Worm (Caenorhabditis elegans) whole organism, young adult: ENCODE data around the gene taf-2.
A peak's percentile ranks its signal among the peaks of the same experiment; 100 is the strongest.

Experiments used
- B0336.3 ChIP-seq: fragments of 200-800 bp; sonication (Bioruptor generic); IDR thresholded peaks from 2 replicates; pipeline ENCODE4 v1.3.6; 2022; ENCODE audit warnings: missing genetic modification characterization, missing compliant biosample characterization
- F23B12.7 ChIP-seq: sonication (generic microtip); optimal IDR thresholded peaks from 2 replicates; lab custom pipeline; 2017; ENCODE audit warnings: missing genetic modification characterization, mild to moderate bottlenecking, missing compliant biosample characterization, antibody characterized with exemption, moderate library complexity; ENCODE audit not compliant: insufficient read depth
- F33H1.4 ChIP-seq: fragments of 200-800 bp; sonication (Bioruptor generic); IDR thresholded peaks from 2 replicates; pipeline ENCODE4 v1.3.6; 2022; ENCODE audit warnings: missing genetic modification reagents, missing genetic modification characterization, missing compliant biosample characterization
- F49E8.2 ChIP-seq: sonication (generic microtip); optimal IDR thresholded peaks from 3 replicates; lab custom pipeline; 2017; ENCODE audit warnings: missing genetic modification characterization, mild to moderate bottlenecking, missing compliant biosample characterization, antibody characterized with exemption, moderate library complexity; ENCODE audit not compliant: insufficient read depth
- F57A8.1 ChIP-seq: fragments of 200-800 bp; sonication (Bioruptor generic); optimal IDR thresholded peaks from 2 replicates; lab custom pipeline; 2018; ENCODE audit warnings: mild to moderate bottlenecking, missing genetic modification characterization, moderate library complexity, missing compliant biosample characterization
- F57C9.4 ChIP-seq: sonication (generic microtip); optimal IDR thresholded peaks from 2 replicates; lab custom pipeline; 2017; ENCODE audit warnings: mild to moderate bottlenecking, missing genetic modification characterization, missing compliant biosample characterization
- K11D2.4 ChIP-seq: fragments of 200-800 bp; sonication (Bioruptor generic); IDR thresholded peaks from 2 replicates; pipeline ENCODE4 v1.3.6; 2022; ENCODE audit warnings: missing genetic modification reagents, missing genetic modification characterization, missing compliant biosample characterization
- Y53G8AR.9 ChIP-seq: fragments of 200-800 bp; sonication (Bioruptor generic); conservative IDR thresholded peaks from 2 replicates; pipeline ENCODE4 v1.3.6; 2022; ENCODE audit warnings: missing genetic modification reagents, missing genetic modification characterization, missing compliant biosample characterization
- Y79H2A.3 ChIP-seq: fragments of 200-800 bp; sonication (Bioruptor generic); conservative IDR thresholded peaks from 2 replicates; pipeline ENCODE4 v1.3.6; 2022; ENCODE audit warnings: missing genetic modification reagents, missing genetic modification characterization, missing compliant biosample characterization
- Y95B8A.8 ChIP-seq: fragments of 200-800 bp; sonication (Bioruptor generic); IDR thresholded peaks from 2 replicates; pipeline ENCODE4 v1.3.6; 2022; ENCODE audit warnings: missing genetic modification reagents, missing genetic modification characterization, missing compliant biosample characterization
- akir-1 ChIP-seq: fragments of 200-800 bp; sonication (Bioruptor generic); optimal IDR thresholded peaks from 2 replicates; lab custom pipeline; 2018; ENCODE audit warnings: mild to moderate bottlenecking, missing genetic modification characterization, moderate library complexity, missing compliant biosample characterization
- ama-1 ChIP-seq, 3 experiments: fragments of 150-350 bp in 1 of 3; sonication (generic microtip) in 2 of 3; optimal IDR thresholded peaks; 2 replicates each; lab custom pipeline; 2014 to 2018; ENCODE audit warnings: missing biosample characterization in 2 of 3, missing genetic modification characterization in 2 of 3, missing genetic modification reagents in 2 of 3
- atf-7 ChIP-seq: sonication (generic microtip); optimal IDR thresholded peaks from 2 replicates; lab custom pipeline; 2017; ENCODE audit warnings: mild to moderate bottlenecking, missing genetic modification characterization, missing compliant biosample characterization
- attf-3 ChIP-seq: fragments of 200-800 bp; sonication (Bioruptor generic); conservative IDR thresholded peaks from 2 replicates; pipeline ENCODE4 v1.3.6; 2022; ENCODE audit warnings: missing genetic modification reagents, missing genetic modification characterization, missing compliant biosample characterization
- bed-1 ChIP-seq: fragments of 200-800 bp; sonication (Bioruptor generic); IDR thresholded peaks from 2 replicates; pipeline ENCODE4 v1.3.6; 2022; ENCODE audit warnings: missing genetic modification reagents, missing genetic modification characterization, missing compliant biosample characterization
- ccch-3 ChIP-seq: fragments of 200-800 bp; sonication (Bioruptor generic); optimal IDR thresholded peaks from 2 replicates; lab custom pipeline; 2018; ENCODE audit warnings: mild to moderate bottlenecking, missing genetic modification characterization, missing compliant biosample characterization
- cebp-1 ChIP-seq, 2 experiments: fragments of 200-800 bp in 1 of 2; sonication (Bioruptor generic) in 1 of 2; sonication (generic microtip) in 1 of 2; IDR thresholded peaks in 1 of 2; optimal IDR thresholded peaks in 1 of 2; 2 replicates each; pipeline versions ENCODE4 v1.3.6 to Lab custom; 2017 to 2022; ENCODE audit warnings: missing compliant biosample characterization in 2 of 2, missing genetic modification characterization in 2 of 2, mild to moderate bottlenecking in 1 of 2, missing genetic modification reagents in 1 of 2, moderate library complexity in 1 of 2
- ceh-40 ChIP-seq: fragments of 200-800 bp; sonication (Bioruptor generic); IDR thresholded peaks from 2 replicates; pipeline ENCODE4 v1.3.6; 2022; ENCODE audit warnings: missing genetic modification characterization, missing compliant biosample characterization
- chd-7 ChIP-seq: sonication (generic microtip); optimal IDR thresholded peaks from 2 replicates; lab custom pipeline; 2016; ENCODE audit warnings: mild to moderate bottlenecking, missing genetic modification characterization, moderate library complexity, missing compliant biosample characterization
- dox-1 ChIP-seq: fragments of 200-800 bp; sonication (Bioruptor generic); IDR thresholded peaks from 2 replicates; pipeline ENCODE4 v1.3.6; 2022; ENCODE audit warnings: missing genetic modification reagents, missing genetic modification characterization, missing compliant biosample characterization
- ets-4 ChIP-seq: fragments of 200-800 bp; sonication (Bioruptor generic); optimal IDR thresholded peaks from 2 replicates; lab custom pipeline; 2018; ENCODE audit warnings: mild to moderate bottlenecking, missing genetic modification characterization, missing compliant biosample characterization
- gei-17 ChIP-seq: fragments of 200-800 bp; sonication (Bioruptor generic); optimal IDR thresholded peaks from 2 replicates; lab custom pipeline; 2018; ENCODE audit warnings: mild to moderate bottlenecking, missing genetic modification characterization, missing compliant biosample characterization
- hmg-1.2 ChIP-seq: fragments of 200-800 bp; sonication (Bioruptor generic); IDR thresholded peaks from 2 replicates; pipeline ENCODE4 v1.3.6; 2022; ENCODE audit warnings: missing genetic modification reagents, missing genetic modification characterization, missing compliant biosample characterization
- let-607 ChIP-seq, 2 experiments: fragments of 200-800 bp in 1 of 2; sonication (Bioruptor generic) in 1 of 2; sonication (generic microtip) in 1 of 2; optimal IDR thresholded peaks; 2 replicates each; lab custom pipeline; 2016 to 2018; ENCODE audit warnings: mild to moderate bottlenecking in 2 of 2, missing compliant biosample characterization in 2 of 2, missing genetic modification characterization in 2 of 2, moderate library complexity in 2 of 2, missing genotype in 1 of 2
- lin-54 ChIP-seq: fragments of 200-800 bp; sonication (Bioruptor generic); optimal IDR thresholded peaks from 2 replicates; lab custom pipeline; 2018; ENCODE audit warnings: mild to moderate bottlenecking, missing genetic modification characterization, missing compliant biosample characterization
- madf-10 ChIP-seq: sonication (generic microtip); optimal IDR thresholded peaks from 2 replicates; lab custom pipeline; 2016; ENCODE audit warnings: mild to moderate bottlenecking, missing genetic modification characterization, missing compliant biosample characterization
- madf-6 ChIP-seq: fragments of 200-800 bp; sonication (Bioruptor generic); IDR thresholded peaks from 2 replicates; pipeline ENCODE4 v1.3.6; 2022; ENCODE audit warnings: missing genetic modification reagents, missing genetic modification characterization, missing compliant biosample characterization
- mcd-1 ChIP-seq: fragments of 200-800 bp; sonication (Bioruptor generic); IDR thresholded peaks from 2 replicates; pipeline ENCODE4 v1.3.6; 2022; ENCODE audit warnings: missing genetic modification reagents, missing genetic modification characterization, missing compliant biosample characterization
- mes-4 ChIP-seq: sonication (generic microtip); optimal IDR thresholded peaks from 2 replicates; lab custom pipeline; 2016; ENCODE audit warnings: missing genotype, missing genetic modification characterization, missing compliant biosample characterization
- nfya-1 ChIP-seq: sonication (generic microtip); optimal IDR thresholded peaks from 2 replicates; lab custom pipeline; 2017; ENCODE audit warnings: antibody characterized with exemption, missing compliant biosample characterization, missing genetic modification characterization, borderline replicate concordance; ENCODE audit not compliant: insufficient read depth
- nfyb-1 ChIP-seq: fragments of 200-800 bp; sonication (Bioruptor generic); IDR thresholded peaks from 2 replicates; pipeline ENCODE4 v1.3.6; 2022; ENCODE audit warnings: missing genetic modification reagents, missing genetic modification characterization, missing compliant biosample characterization
- nhr-80 ChIP-seq: sonication (generic microtip); optimal IDR thresholded peaks from 2 replicates; lab custom pipeline; 2016; ENCODE audit warnings: missing genetic modification characterization, missing compliant biosample characterization
- nhr-90 ChIP-seq: sonication (generic microtip); optimal IDR thresholded peaks from 2 replicates; lab custom pipeline; 2016; ENCODE audit warnings: missing genotype, mild to moderate bottlenecking, missing genetic modification characterization, missing compliant biosample characterization
- rpc-1 ChIP-seq, 2 experiments: fragments of 150-350 bp in 1 of 2; sonication (generic microtip) in 1 of 2; optimal IDR thresholded peaks; 2 replicates each; lab custom pipeline; 2014 to 2018; ENCODE audit warnings: missing biosample characterization in 1 of 2, missing genetic modification characterization in 1 of 2, missing genetic modification reagents in 1 of 2, missing genotype in 1 of 2
- sptf-2 ChIP-seq: fragments of 200-800 bp; sonication (Bioruptor generic); optimal IDR thresholded peaks from 2 replicates; lab custom pipeline; 2018; ENCODE audit warnings: mild to moderate bottlenecking, missing genetic modification characterization, missing compliant biosample characterization
- tbp1 ChIP-seq: fragments of 200-800 bp; sonication (Bioruptor generic); optimal IDR thresholded peaks from 2 replicates; lab custom pipeline; 2018; ENCODE audit warnings: mild to moderate bottlenecking, missing genetic modification characterization, missing compliant biosample characterization
- tlf-1 ChIP-seq: fragments of 200-800 bp; sonication (Bioruptor generic); optimal IDR thresholded peaks from 2 replicates; lab custom pipeline; 2018; ENCODE audit warnings: mild to moderate bottlenecking, missing genetic modification characterization, missing compliant biosample characterization
- zfh-2 ChIP-seq: fragments of 200-800 bp; sonication (Bioruptor generic); conservative IDR thresholded peaks from 2 replicates; pipeline ENCODE4 v1.3.6; 2022; ENCODE audit warnings: missing genetic modification reagents, missing genetic modification characterization, missing compliant biosample characterization
- ztf-22 ChIP-seq: fragments of 200-800 bp; sonication (Bioruptor generic); optimal IDR thresholded peaks from 2 replicates; lab custom pipeline; 2018; ENCODE audit warnings: mild to moderate bottlenecking, missing genetic modification characterization, moderate library complexity, missing compliant biosample characterization
- ztf-26 ChIP-seq: sonication (generic microtip); optimal IDR thresholded peaks from 2 replicates; lab custom pipeline; 2017; ENCODE audit warnings: missing genetic modification characterization, missing compliant biosample characterization

Gene taf-2

ce11 chrIV:3621805-3622355, 28.5 kb upstream of the taf-2 start:
- TF ChIP-seq F49E8.2 (tag; lab: Kevin White, UChicago): no peak
- no peak for TF ChIP-seq Y79H2A.3 (GFP tag; lab: Robert Waterston, UW)
- TF ChIP-seq bed-1 (GFP tag; lab: Robert Waterston, UW): no peak
- TF ChIP-seq F33H1.4 (GFP tag; lab: Robert Waterston, UW): no peak
- TF ChIP-seq ets-4: no peak
- TF ChIP-seq zfh-2 (GFP tag; lab: Robert Waterston, UW): 0 out of 2 replicates have a peak, but pooled peaks have one; percentile 11
- TF ChIP-seq sptf-2: no peak
- no peak for TF ChIP-seq nfya-1 (tag; lab: Kevin White, UChicago)

ce11 chrIV:3618719-3619118, 25.3 kb upstream of the taf-2 start:
- no peak for TF ChIP-seq B0336.3 (GFP tag; lab: Robert Waterston, UW)
- TF ChIP-seq madf-6: 0 out of 2 replicates have a peak, but pooled peaks have one; percentile 27
- TF ChIP-seq, all 124 proteins: peak for 1

- peak; percentile 67; the same call in 1 of the 2 replicates for TF ChIP-seq dox-1 (GFP tag; lab: Robert Waterston, UW)
- peak; percentile 53; the same call in 1 of the 2 replicates for TF ChIP-seq nfyb-1 (GFP tag; lab: Robert Waterston, UW)
- peak; percentile 81 for TF ChIP-seq ztf-22
- TF ChIP-seq F33H1.4 (GFP tag; lab: Robert Waterston, UW): no peak
- peak; percentile 49; the same call in 1 of the 2 replicates for TF ChIP-seq zfh-2 (GFP tag; lab: Robert Waterston, UW)
- TF ChIP-seq tbp1 (GFP tag; lab: Kevin White, UChicago): peak; percentile 5
- peak; percentile 76 for TF ChIP-seq B0336.3 (GFP tag; lab: Robert Waterston, UW)
- TF ChIP-seq akir-1 (GFP tag; lab: Kevin White, UChicago): no peak
- TF ChIP-seq ztf-26 (tag; lab: Kevin White, UChicago): no peak
- peak; percentile 96 to 97 for TF ChIP-seq let-607 (tag; optimal IDR thresholded peaks at IDR 0.05; lab: Kevin White, UChicago)
- peak; percentile 36 for TF ChIP-seq tlf-1 (GFP tag; lab: Kevin White, UChicago)
- no peak for TF ChIP-seq F57A8.1 (GFP tag; lab: Kevin White, UChicago)
- TF ChIP-seq atf-7 (tag; lab: Kevin White, UChicago): peak; percentile 81
- peak; percentile 92 for TF ChIP-seq nhr-80
- peak; percentile 13 for TF ChIP-seq madf-10 (tag; lab: Kevin White, UChicago)
- TF ChIP-seq ets-4: peak; percentile 88
- TF ChIP-seq lin-54: peak; percentile 9
- no peak for TF ChIP-seq rpc-1 (optimal IDR thresholded peaks at IDR 0.05; lab: Kevin White, UChicago)
- no peak for TF ChIP-seq rpc-1 (tag; optimal IDR thresholded peaks at IDR 0.05; lab: Kevin White, UChicago)
- peak; percentile 45; the same call in 1 of the 2 replicates for TF ChIP-seq mcd-1 (GFP tag; lab: Robert Waterston, UW)
- no peak for TF ChIP-seq ceh-40 (GFP tag; lab: Robert Waterston, UW)
- no peak for TF ChIP-seq cebp-1 (GFP tag; IDR thresholded peaks at IDR 0.05; lab: Robert Waterston, UW)
- TF ChIP-seq cebp-1 (tag; optimal IDR thresholded peaks at IDR 0.05; lab: Kevin White, UChicago): peak; percentile 57
Observed at ce11 chrIV:3613022-3613605, 19.7 kb upstream of the taf-2 start, which contains the start of gene ltah-1.2. Gene ltah-1.2 (minus strand): TSS chrIV:3613072.

- peak; percentile 76 for TF ChIP-seq nhr-90
- TF ChIP-seq attf-3 (GFP tag; lab: Robert Waterston, UW): no peak
- peak; percentile 76 for TF ChIP-seq B0336.3 (GFP tag; lab: Robert Waterston, UW)
- TF ChIP-seq madf-10 (tag; lab: Kevin White, UChicago): peak; percentile 42
- TF ChIP-seq gei-17 (GFP tag; lab: Kevin White, UChicago): no peak
- 0 out of 2 replicates have a peak, but pooled peaks have one; percentile 53 for TF ChIP-seq K11D2.4 (GFP tag; lab: Robert Waterston, UW)
- no peak for TF ChIP-seq F57C9.4 (tag; lab: Kevin White, UChicago)
- TF ChIP-seq ama-1 (optimal IDR thresholded peaks at IDR 0.05; lab: Kevin White, UChicago): no peak
- TF ChIP-seq ama-1 (GFP tag; optimal IDR thresholded peaks at IDR 0.05; lab: Kevin White, UChicago): no peak
- no peak for TF ChIP-seq F23B12.7
- peak; percentile 74 to 82 for TF ChIP-seq let-607 (tag; optimal IDR thresholded peaks at IDR 0.05; lab: Kevin White, UChicago)
- peak; percentile 59 for TF ChIP-seq chd-7 (tag; lab: Kevin White, UChicago)
- TF ChIP-seq hmg-1.2 (GFP tag; lab: Robert Waterston, UW): peak; percentile 40; the same call in 1 of the 2 replicates
- no peak for TF ChIP-seq mes-4 (tag; lab: Kevin White, UChicago)
- TF ChIP-seq Y95B8A.8 (GFP tag; lab: Robert Waterston, UW): no peak
- no peak for TF ChIP-seq ccch-3
- TF ChIP-seq Y53G8AR.9 (GFP tag; lab: Robert Waterston, UW): 0 out of 2 replicates have a peak, but pooled peaks have one; percentile 43
Observed at ce11 chrIV:3611845-3612244, 18.4 kb upstream of the taf-2 start.
